Worm (Caenorhabditis elegans) whole organism, L1 larva: ENCODE results near the gene EEED8.4.

ENCODE experiments used
- C04F5.9 ChIP-seq: sonication (generic microtip); optimal IDR thresholded peaks from 2 replicates; lab custom pipeline; 2016; ENCODE audit warnings: missing genetic modification characterization, missing compliant biosample characterization
- aly-2 ChIP-seq: fragments of 150-350 bp; optimal IDR thresholded peaks from 2 replicates; lab custom pipeline; 2014; ENCODE audit warnings: missing biosample characterization, missing genetic modification characterization
- ama-1 ChIP-seq: fragments of 150-350 bp; optimal IDR thresholded peaks from 2 replicates; lab custom pipeline; 2014
- ceh-8 ChIP-seq: fragments of 200-800 bp; sonication (Bioruptor generic); optimal IDR thresholded peaks from 2 replicates; lab custom pipeline; 2018; ENCODE audit warnings: mild to moderate bottlenecking, missing genetic modification characterization, moderate library complexity, missing compliant biosample characterization
- egl-27 ChIP-seq, 2 experiments: fragments of 150-350 bp in 1 of 2; sonication (generic microtip); optimal IDR thresholded peaks; 3 replicates each; lab custom pipeline; 2017 to 2018; ENCODE audit warnings: missing biosample characterization in 2 of 2, missing genetic modification characterization in 2 of 2, missing genetic modification reagents in 2 of 2
- lsy-2 ChIP-seq, 2 experiments: fragments of 150-350 bp; optimal IDR thresholded peaks; 2 replicates each; lab custom pipeline; 2014; ENCODE audit warnings: missing biosample characterization in 2 of 2, missing genetic modification characterization in 2 of 2
- nhr-11 ChIP-seq: fragments of 150-350 bp; optimal IDR thresholded peaks from 2 replicates; lab custom pipeline; 2014; ENCODE audit warnings: missing biosample characterization, missing genetic modification characterization
- nhr-28 ChIP-seq: fragments of 150-350 bp; optimal IDR thresholded peaks from 2 replicates; lab custom pipeline; 2014; ENCODE audit warnings: missing biosample characterization, missing genetic modification characterization
- snpc-4 ChIP-seq: fragments of 150-350 bp; optimal IDR thresholded peaks from 2 replicates; lab custom pipeline; 2014; ENCODE audit warnings: missing biosample characterization, missing genetic modification characterization
- sptf-1 ChIP-seq: fragments of 150-350 bp; optimal IDR thresholded peaks from 2 replicates; lab custom pipeline; 2014; ENCODE audit warnings: missing biosample characterization, missing genetic modification characterization
- unc-62 ChIP-seq: fragments of 150-350 bp; optimal IDR thresholded peaks from 2 replicates; lab custom pipeline; 2014; ENCODE audit warnings: missing biosample characterization, missing genetic modification reagents, missing genetic modification characterization
- zag-1 ChIP-seq: fragments of 150-350 bp; optimal IDR thresholded peaks from 2 replicates; lab custom pipeline; 2014; ENCODE audit warnings: missing biosample characterization, missing genetic modification characterization

DNA sequence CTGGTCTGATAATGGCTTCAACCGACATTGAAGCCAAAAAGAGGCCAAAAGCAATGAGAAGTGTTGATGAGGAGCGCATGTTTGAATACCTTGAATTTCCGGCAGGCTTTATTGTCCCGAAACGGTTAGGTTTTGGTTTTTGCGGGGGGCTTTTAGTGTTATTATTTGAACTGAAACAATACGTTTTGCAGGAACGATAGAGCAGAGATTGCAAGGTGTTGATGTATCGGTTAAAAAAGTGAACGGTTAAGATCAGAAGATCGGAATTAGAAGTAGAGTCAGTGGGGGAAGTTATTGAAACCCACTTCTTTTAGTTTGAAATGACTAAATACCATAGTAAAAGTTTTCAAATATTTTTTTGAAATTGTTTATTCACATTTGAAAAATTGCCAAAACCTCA, 1.6 kb upstream of the EEED8.4 start, which contains the start of gene clec-141:
- no peak for TF ChIP-seq C04F5.9
- TF ChIP-seq nhr-28 (tag; lab: Kevin White, UChicago), result no peak
- no peak for TF ChIP-seq lsy-2 (tag; optimal IDR thresholded peaks at IDR 0.05; lab: Kevin White, UChicago)
- TF ChIP-seq ama-1, result no peak
- TF ChIP-seq aly-2, result no peak
- no peak for TF ChIP-seq egl-27 (tag; optimal IDR thresholded peaks at IDR 0.05; lab: Kevin White, UChicago)
- no peak for TF ChIP-seq zag-1
- no peak for TF ChIP-seq snpc-4 (tag; lab: Kevin White, UChicago)
- no peak for TF ChIP-seq unc-62
- no peak for TF ChIP-seq sptf-1
- no peak for TF ChIP-seq nhr-11 (tag; lab: Kevin White, UChicago)
- TF ChIP-seq ceh-8 (GFP tag; lab: Kevin White, UChicago), result no peak
